Fruit fly (Drosophila melanogaster) whole organism, larva: Measurements from ENCODE around the gene CG4768.

Experiments
- noc ChIP-seq: fragments of 200-800 bp; sonication (Bioruptor generic); optimal IDR thresholded peaks from 3 replicates; lab custom pipeline; 2019; ENCODE audit warnings: missing biosample characterization, mild to moderate bottlenecking, missing genetic modification characterization, moderate library complexity

Gene CG4768

dm6 chrX:16829439-16830028 lies 37.6 kb downstream of the CG4768 start:
- TF ChIP-seq noc (tag; lab: Kevin White, UChicago): peak; percentile 43

DNA sequence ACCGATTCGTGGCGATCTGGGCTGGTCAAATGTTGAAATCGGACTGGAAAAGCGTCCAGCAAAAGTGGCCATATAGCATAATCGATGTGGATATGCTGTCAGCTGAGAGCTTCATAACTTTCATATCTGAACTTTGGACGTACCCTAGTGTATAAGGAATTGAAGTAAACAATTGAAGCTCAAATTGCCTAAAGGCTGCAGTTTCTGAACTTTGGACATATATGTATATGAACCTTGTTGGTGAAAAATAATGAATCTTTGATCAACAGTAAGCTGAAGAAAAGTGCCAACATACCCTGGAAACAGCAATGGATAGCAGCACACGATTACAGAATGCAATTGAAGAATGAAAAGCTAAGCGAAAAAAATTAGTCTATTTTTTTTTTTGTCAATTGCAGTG lies 38.2 kb downstream of the CG4768 start:
- TF ChIP-seq noc (tag; lab: Kevin White, UChicago): no peak

dm6 chrX:16831848-16832247 lies 39.9 kb downstream of the CG4768 start:
- TF ChIP-seq noc (tag; lab: Kevin White, UChicago): no peak

dm6 chrX:16833097-16833496 lies 41.2 kb downstream of the CG4768 start:
- no peak for TF ChIP-seq noc (tag; lab: Kevin White, UChicago)

DNA sequence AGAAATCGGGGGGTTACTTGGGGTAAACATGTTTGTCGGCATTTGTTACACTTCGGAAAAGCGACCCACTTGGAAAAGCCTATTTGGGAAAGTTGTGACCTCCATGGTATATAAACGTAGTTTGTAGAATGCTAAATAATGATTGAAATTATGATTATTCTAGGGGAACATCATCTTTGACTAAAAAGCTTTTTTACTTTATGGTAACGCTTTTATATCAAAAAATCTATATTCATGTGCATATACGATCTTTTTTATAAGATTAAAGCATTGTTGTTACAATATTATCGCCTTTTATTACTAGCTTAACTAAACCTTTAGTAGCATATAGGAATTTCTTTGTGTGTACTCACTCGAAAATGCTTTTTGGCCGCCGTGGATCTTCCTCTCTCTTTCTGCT lies 42.3 kb downstream of the CG4768 start:
- TF ChIP-seq noc (tag; lab: Kevin White, UChicago): no peak

DNA sequence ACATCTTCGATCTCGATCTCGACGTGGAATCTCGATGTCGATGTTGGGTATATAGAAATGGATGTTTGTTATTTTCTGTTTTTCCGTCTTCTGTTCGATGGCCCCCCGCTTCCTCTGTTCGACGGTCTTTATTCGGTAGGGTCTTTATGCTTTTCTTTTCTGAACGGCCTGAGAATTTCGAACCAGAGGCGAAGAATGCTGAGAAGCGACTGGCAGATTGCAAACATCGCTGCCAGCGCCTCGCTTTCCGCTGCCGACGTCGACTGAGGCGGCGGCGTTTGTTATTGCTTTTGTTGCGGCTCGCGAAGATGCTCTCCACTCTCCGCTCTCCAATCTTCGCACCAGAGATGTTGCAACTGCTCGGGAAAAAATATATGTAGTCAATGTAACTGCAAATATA lies 43.4 kb downstream of the CG4768 start, which contains the start of the genes CG13004 and CG46306:
TSS of gene CG13004 (minus strand) at position 217 of the 400 bp plus-strand sequence.
TSS of gene CG46306 (minus strand) at position 217 of the 400 bp plus-strand sequence.
- no peak for TF ChIP-seq noc (tag; lab: Kevin White, UChicago)

DNA sequence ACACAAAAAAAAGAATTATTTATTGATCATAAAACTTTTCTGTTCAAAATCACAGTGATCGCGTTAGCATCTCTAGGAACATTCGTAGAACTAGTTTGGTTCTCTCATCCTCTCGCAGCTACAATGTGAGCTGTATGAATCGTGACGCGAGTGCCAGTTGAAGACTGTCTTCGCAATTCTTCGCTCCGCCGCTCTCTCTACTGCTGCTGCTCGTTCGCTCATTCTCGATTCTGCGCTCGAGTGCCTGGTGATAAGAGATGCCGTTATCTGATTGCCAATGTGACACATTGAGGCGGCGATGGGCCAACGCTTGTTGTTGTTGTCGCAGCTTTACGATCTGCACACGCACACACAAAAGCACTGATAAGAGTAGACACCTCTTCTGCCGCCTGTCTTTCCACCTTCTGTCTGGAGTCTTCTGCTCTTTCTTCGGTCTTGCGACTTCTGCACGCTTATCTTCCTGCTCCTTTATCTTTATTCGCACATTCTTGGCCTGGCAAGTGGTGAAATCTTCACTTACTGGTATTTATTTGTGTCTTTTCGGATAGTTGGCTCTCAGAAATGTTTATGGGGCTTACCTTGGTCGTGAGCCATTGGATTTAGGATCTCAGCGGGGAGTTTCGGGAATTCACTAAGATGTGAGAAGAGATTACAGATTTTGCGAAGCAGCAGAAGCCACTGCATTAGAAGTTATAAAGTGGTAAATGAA lies 44.3 kb downstream of the CG4768 start:
- peak; percentile 80 for TF ChIP-seq noc (tag; lab: Kevin White, UChicago)

dm6 chrX:16836805-16837333 lies 45.0 kb downstream of the CG4768 start:
- no peak for TF ChIP-seq noc (tag; lab: Kevin White, UChicago)

DNA sequence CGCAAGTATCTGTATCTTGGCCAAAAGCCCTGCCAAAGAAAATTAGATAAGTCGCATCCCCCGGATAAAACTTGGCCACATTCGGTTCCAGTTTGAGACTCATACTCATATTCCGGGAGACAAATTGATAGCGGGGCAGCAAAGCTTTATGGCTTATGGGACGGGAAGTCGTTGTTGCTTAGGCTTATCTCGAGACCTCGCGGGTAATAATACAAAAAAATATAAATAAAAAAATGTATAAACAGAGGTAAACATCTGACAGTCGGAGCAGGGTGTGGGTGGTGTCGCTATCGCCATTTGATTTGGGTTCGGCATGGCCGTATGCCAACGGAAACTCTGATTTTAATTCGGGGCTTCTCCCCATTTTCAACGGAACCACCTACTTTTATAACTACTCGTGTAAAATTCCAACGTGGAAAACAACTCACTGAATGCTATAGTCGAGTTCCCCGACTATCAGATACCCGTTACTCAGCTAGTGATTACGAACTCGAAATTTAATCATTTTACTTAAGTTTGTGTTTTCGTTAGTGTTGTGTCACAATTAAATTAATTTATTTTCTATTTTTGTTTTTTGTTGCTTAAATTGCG lies 45.8 kb downstream of the CG4768 start:
- peak; percentile 32 for TF ChIP-seq noc (tag; lab: Kevin White, UChicago)

- no peak for TF ChIP-seq noc (tag; lab: Kevin White, UChicago)
Observed at dm6 chrX:16839033-16839432, 47.1 kb downstream of the CG4768 start.

dm6 chrX:16839905-16840304 lies 48.0 kb downstream of the CG4768 start:
- TF ChIP-seq noc (tag; lab: Kevin White, UChicago): no peak

DNA sequence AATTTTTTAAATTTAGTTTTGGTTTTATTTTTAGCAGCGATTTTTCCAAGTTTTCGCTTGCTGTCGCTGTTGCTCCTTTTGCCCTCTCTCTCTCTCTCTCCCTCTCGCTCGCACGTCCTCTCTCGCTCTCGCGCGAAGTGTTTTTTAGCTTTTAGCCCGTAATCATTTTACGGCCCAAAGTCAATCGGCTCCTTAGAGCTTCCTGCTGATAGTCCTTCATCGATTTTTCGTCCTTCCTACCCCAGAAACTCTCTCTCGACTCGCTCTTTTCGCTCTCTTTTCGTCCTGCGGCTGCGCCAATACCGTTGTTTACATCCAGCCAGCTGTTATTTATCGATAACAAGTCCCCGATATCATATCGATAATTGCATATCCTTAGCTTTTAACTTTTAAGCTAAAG lies 52.4 kb downstream of the CG4768 start, which contains the start of gene RSG7:
TSS of gene RSG7 (minus strand) at position 139 of the 400 bp plus-strand sequence.
- TF ChIP-seq noc (tag; lab: Kevin White, UChicago): no peak

dm6 chrX:16846575-16846974 lies 54.7 kb downstream of the CG4768 start:
- no peak for TF ChIP-seq noc (tag; lab: Kevin White, UChicago)
